Fruit fly (Drosophila melanogaster) whole organism, prepupa: ENCODE data around the gene Prosbeta2.

ENCODE experiments used
- CG10631 ChIP-seq: fragments of 200-800 bp; sonication (Bioruptor generic); optimal IDR thresholded peaks from 2 replicates; lab custom pipeline; 2016; ENCODE audit warnings: missing biosample characterization, missing genetic modification characterization
- CG11902 ChIP-seq: fragments of 200-800 bp; sonication (Bioruptor generic); optimal IDR thresholded peaks from 3 replicates; lab custom pipeline; 2016; ENCODE audit warnings: missing biosample characterization, missing genetic modification characterization
- CG16779 ChIP-seq: fragments of 200-800 bp; sonication (Bioruptor generic); optimal IDR thresholded peaks from 3 replicates; lab custom pipeline; 2017; ENCODE audit warnings: missing biosample characterization, mild to moderate bottlenecking, missing genetic modification characterization
- CG3032 ChIP-seq: fragments of 200-800 bp; optimal IDR thresholded peaks from 2 replicates; lab custom pipeline; 2019; ENCODE audit warnings: missing biosample characterization, mild to moderate bottlenecking, missing genetic modification characterization, moderate library complexity
- CG6276 ChIP-seq: fragments of 200-800 bp; sonication (Bioruptor generic); optimal IDR thresholded peaks from 2 replicates; lab custom pipeline; 2017; ENCODE audit warnings: missing biosample characterization, mild to moderate bottlenecking, missing genetic modification characterization
- CG7368 ChIP-seq: fragments of 200-800 bp; sonication (Bioruptor generic); optimal IDR thresholded peaks from 3 replicates; lab custom pipeline; 2016; ENCODE audit warnings: missing biosample characterization, missing genetic modification characterization
- CG8119 ChIP-seq: fragments of 200-800 bp; sonication (Bioruptor generic); IDR thresholded peaks from 3 replicates; pipeline ENCODE4 v1.3.6; 2022; ENCODE audit warnings: missing biosample characterization, missing genetic modification characterization
- Gug ChIP-seq: fragments of 200-800 bp; sonication (Bioruptor generic); IDR thresholded peaks from 2 replicates; pipeline ENCODE4 v1.3.6; 2022; ENCODE audit warnings: missing biosample characterization, missing genetic modification characterization
- OdsH ChIP-seq: fragments of 200-800 bp; sonication (Bioruptor generic); optimal IDR thresholded peaks from 3 replicates; lab custom pipeline; 2016; ENCODE audit warnings: missing biosample characterization, missing genetic modification characterization
- dsx ChIP-seq: fragments of 200-800 bp; optimal IDR thresholded peaks from 3 replicates; lab custom pipeline; 2019; ENCODE audit warnings: missing biosample characterization, mild to moderate bottlenecking, missing genetic modification characterization, moderate library complexity; ENCODE audit not compliant: poor library complexity, severe bottlenecking
- eg ChIP-seq: fragments of 200-800 bp; sonication (Bioruptor generic); IDR thresholded peaks from 3 replicates; pipeline ENCODE4 v1.3.6; 2022; ENCODE audit warnings: missing biosample characterization, missing genetic modification characterization
- fd59A ChIP-seq: fragments of 200-800 bp; sonication (Bioruptor generic); optimal IDR thresholded peaks from 2 replicates; lab custom pipeline; 2017; ENCODE audit warnings: missing biosample characterization, mild to moderate bottlenecking, missing genetic modification characterization, missing genetic modification reagents

- TF ChIP-seq CG6276 (GFP tag; lab: Kevin White, UChicago), result no peak
- no peak for TF ChIP-seq CG11902 (GFP tag; lab: Kevin White, UChicago)
- no peak for TF ChIP-seq eg (GFP tag; lab: Robert Waterston, UW)
- TF ChIP-seq CG16779 (tag; lab: Kevin White, UChicago), result no peak
- no peak for TF ChIP-seq CG7368 (GFP tag; lab: Kevin White, UChicago)
- no peak for TF ChIP-seq CG10631 (GFP tag; lab: Kevin White, UChicago)
- TF ChIP-seq dsx, result no peak
- TF ChIP-seq CG8119 (GFP tag; lab: Robert Waterston, UW), result no peak
- no peak for TF ChIP-seq OdsH (GFP tag; lab: Kevin White, UChicago)
- no peak for TF ChIP-seq CG3032 (tag; lab: Kevin White, UChicago)
- no peak for TF ChIP-seq Gug
- TF ChIP-seq fd59A (GFP tag; lab: Kevin White, UChicago), result no peak
Measured at dm6 chr3L:14957033-14957328, 42.8 kb upstream of the Prosbeta2 start.
